Fruit fly (Drosophila melanogaster): Measurements from ENCODE around the gene CG42327.

CG42327 gene

DNA sequence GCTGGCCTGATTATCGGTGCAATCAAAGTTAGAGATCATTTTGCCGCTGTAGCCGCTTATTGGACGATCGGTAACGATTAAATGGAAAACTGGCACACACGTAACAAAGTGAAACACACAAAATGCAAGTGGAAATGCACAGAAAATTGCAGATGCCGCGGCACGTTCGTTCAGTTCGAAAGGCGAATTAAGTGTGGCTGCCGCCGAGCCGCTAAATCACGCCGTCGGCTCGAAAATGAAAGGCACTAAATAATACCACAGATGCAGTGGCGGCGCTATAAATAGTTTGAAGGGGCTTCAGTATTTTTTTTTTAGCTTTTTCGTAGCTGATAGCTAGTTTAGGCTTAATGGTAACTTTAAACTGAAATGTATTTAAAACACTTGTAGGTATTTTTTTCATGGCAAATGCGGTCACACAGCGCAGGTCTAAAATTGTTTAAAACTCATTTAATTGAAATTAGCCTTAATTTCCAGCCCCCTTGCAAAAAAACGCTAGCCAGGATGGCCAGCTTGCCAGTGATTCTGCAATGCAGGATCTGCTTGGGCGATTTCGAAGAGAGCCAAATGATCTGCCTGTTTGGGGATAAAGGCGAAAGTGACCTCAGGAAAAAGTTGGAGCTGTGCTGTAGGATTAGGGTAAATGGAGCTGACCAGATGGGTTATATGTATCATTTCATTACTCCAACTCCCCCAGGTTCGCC is 36.1 kb upstream of the CG42327 start, which contains the start of the genes Jupiter and CG14710 (continued):
- TF ChIP-seq Hr3 (GFP tag; optimal IDR thresholded peaks at IDR 0.05), result peak; percentile 69
- peak; percentile 51 for TF ChIP-seq CG18599 (GFP tag; optimal IDR thresholded peaks at IDR 0.05)
- TF ChIP-seq CG13287 (GFP tag; IDR thresholded peaks at IDR 0.05; ENCODE audit: partially characterized antibody), result peak; percentile 57; the same call in 1 of the 2 replicates
- no peak for TF ChIP-seq CG8281 (tag; optimal IDR thresholded peaks at IDR 0.05)
- TF ChIP-seq fd3F (GFP tag; optimal IDR thresholded peaks at IDR 0.05), result peak; percentile 13
- TF ChIP-seq luna (GFP tag; optimal IDR thresholded peaks at IDR 0.05), result no peak
- TF ChIP-seq Opbp (GFP tag; IDR thresholded peaks at IDR 0.05; ENCODE audit: partially characterized antibody), result no peak; the same call in 2 of the 3 replicates
- peak; percentile 46 for TF ChIP-seq lbe (GFP tag; optimal IDR thresholded peaks at IDR 0.05)
- peak; percentile 97 for TF ChIP-seq Med (GFP tag)
- peak; percentile 31 for TF ChIP-seq CG10147 (GFP tag; optimal IDR thresholded peaks at IDR 0.05)
- TF ChIP-seq phol (tag; optimal IDR thresholded peaks at IDR 0.05), result peak; percentile 80
- TF ChIP-seq Hey (tag; optimal IDR thresholded peaks at IDR 0.05), result no peak
- peak; percentile 78 for TF ChIP-seq CG6272 (GFP tag; IDR thresholded peaks at IDR 0.05)
- TF ChIP-seq ash1 (GFP tag; optimal IDR thresholded peaks at IDR 0.05), result no peak
- TF ChIP-seq CG11247 (GFP tag; IDR thresholded peaks at IDR 0.05), result peak; percentile 77
- peak; percentile 78 for TF ChIP-seq her (GFP tag; optimal IDR thresholded peaks at IDR 0.05)
- peak; percentile 55 for TF ChIP-seq CG7839 (tag; optimal IDR thresholded peaks at IDR 0.05)
- TF ChIP-seq CG6683 (GFP tag; optimal IDR thresholded peaks at IDR 0.05), result no peak
- TF ChIP-seq HLH54F (GFP tag; optimal IDR thresholded peaks at IDR 0.05), result peak; percentile 83
- TF ChIP-seq tap (tag; optimal IDR thresholded peaks at IDR 0.05), result peak; percentile 20
- no peak for TF ChIP-seq Trl (optimal IDR thresholded peaks at IDR 0.05)
- peak; percentile 86 for TF ChIP-seq Trl (GFP tag; optimal IDR thresholded peaks at IDR 0.05)
- TF ChIP-seq Ada2b (GFP tag; IDR thresholded peaks at IDR 0.05), result 0 out of 2 replicates have a peak, but pooled peaks have one; percentile 14
- peak; percentile 63; the same call in 2 of the 3 replicates for TF ChIP-seq CG2889 (GFP tag; IDR thresholded peaks at IDR 0.05)
- TF ChIP-seq fd96Cb (tag; optimal IDR thresholded peaks at IDR 0.05), result peak; percentile 14
- no peak for TF ChIP-seq CG15073 (GFP tag; optimal IDR thresholded peaks at IDR 0.05)
- no peak for TF ChIP-seq Poxn (GFP tag; IDR thresholded peaks at IDR 0.05)
- peak; percentile 60 for TF ChIP-seq emc (GFP tag; optimal IDR thresholded peaks at IDR 0.05)
- peak; percentile 98 for TF ChIP-seq Ets65A (GFP tag)
- TF ChIP-seq ap (GFP tag; IDR thresholded peaks at IDR 0.05), result 0 out of 2 replicates have a peak, but pooled peaks have one; percentile 27
- TF ChIP-seq Usf (GFP tag; optimal IDR thresholded peaks at IDR 0.05), result no peak
- no peak for TF ChIP-seq CG4730 (GFP tag; IDR thresholded peaks at IDR 0.05)
- TF ChIP-seq h (optimal IDR thresholded peaks at IDR 0.05), result no peak
- no peak for TF ChIP-seq fru (optimal IDR thresholded peaks at IDR 0.05)
- TF ChIP-seq slp2 (GFP tag; optimal IDR thresholded peaks at IDR 0.05), result peak; percentile 69
- TF ChIP-seq CkIIα-i1 (GFP tag; IDR thresholded peaks at IDR 0.05), result no peak
- TF ChIP-seq Gsc (GFP tag; IDR thresholded peaks at IDR 0.05), result no peak
- peak; percentile 84 for TF ChIP-seq Gug (GFP tag; IDR thresholded peaks at IDR 0.05)
- no peak; the same call in 1 of the 2 replicates for TF ChIP-seq Scr (GFP tag; IDR thresholded peaks at IDR 0.05; ENCODE audit: partially characterized antibody)
- peak; percentile 72 for TF ChIP-seq CG12769 (tag; optimal IDR thresholded peaks at IDR 0.05)
- peak; percentile 90 for TF ChIP-seq CHES-1-like (GFP tag; optimal IDR thresholded peaks at IDR 0.05)
- peak; percentile 53 for TF ChIP-seq CG13123 (GFP tag; optimal IDR thresholded peaks at IDR 0.05)
- no peak for TF ChIP-seq abd-A (tag; optimal IDR thresholded peaks at IDR 0.05)
- no peak for TF ChIP-seq peb (GFP tag; IDR thresholded peaks at IDR 0.05)
- TF ChIP-seq repo (GFP tag; optimal IDR thresholded peaks at IDR 0.05), result peak; percentile 62
- TF ChIP-seq CG8924 (tag; optimal IDR thresholded peaks at IDR 0.05), result peak; percentile 69
- no peak for TF ChIP-seq Doc2 (GFP tag; IDR thresholded peaks at IDR 0.05)
- peak; percentile 68; the same call in 2 of the 3 replicates for TF ChIP-seq Optix (GFP tag; IDR thresholded peaks at IDR 0.05)
- TF ChIP-seq Ssrp (tag; optimal IDR thresholded peaks at IDR 0.05), result peak; percentile 40
- no peak for TF ChIP-seq CG30431 (GFP tag; optimal IDR thresholded peaks at IDR 0.05)
- peak; percentile 67 for TF ChIP-seq CG14014 (GFP tag; IDR thresholded peaks at IDR 0.05)
